ENCODE assay signal across 3 fruit fly cellular contexts in genomic region chr3L:4848066-4848465, dm6.
TF ChIP-seq lines count a peak whose summit lies in the region.

No protein-coding gene starts in this region.

- no peak for TF ChIP-seq CTCF in whole organism, embryonic (GFP tag; optimal IDR thresholded peaks at IDR 0.05; lab: Kevin White, UChicago)

TF ChIP-seq in whole organism, embryonic, 481 proteins besides CTCF, POLR2A, EP300 and RAD21:
- TF ChIP-seq CG5245 (GFP tag; optimal IDR thresholded peaks at IDR 0.05; lab: Kevin White, UChicago): no peak
- TF ChIP-seq Drgx (GFP tag; IDR thresholded peaks at IDR 0.05; lab: Robert Waterston, UW): peak; percentile 50; the same call in 1 of the 2 replicates

TF ChIP-seq in whole organism, prepupa, 60 proteins besides CTCF, POLR2A, EP300 and RAD21:
- TF ChIP-seq CG8119 (GFP tag; IDR thresholded peaks at IDR 0.05; lab: Robert Waterston, UW): peak; percentile 53; the same call in 2 of the 3 replicates
- peak; percentile 49; the same call in 1 of the 3 replicates for TF ChIP-seq eg (GFP tag; IDR thresholded peaks at IDR 0.05; lab: Robert Waterston, UW)
- TF ChIP-seq CG4318 (GFP tag; optimal IDR thresholded peaks at IDR 0.05; lab: Kevin White, UChicago): no peak
- TF ChIP-seq Gug (GFP tag; IDR thresholded peaks at IDR 0.05; lab: Robert Waterston, UW): 0 out of 2 replicates have a peak, but pooled peaks have one; percentile 28
- TF ChIP-seq svp (GFP tag; lab: Kevin White, UChicago): peak; percentile 1
- TF ChIP-seq fd85E (GFP tag; optimal IDR thresholded peaks at IDR 0.05; lab: Kevin White, UChicago): no peak
- peak; percentile 55; the same call in 1 of the 3 replicates for TF ChIP-seq CG6163 (GFP tag; IDR thresholded peaks at IDR 0.05; lab: Robert Waterston, UW)
- TF ChIP-seq CG11294 (GFP tag; IDR thresholded peaks at IDR 0.05; lab: Robert Waterston, UW): 0 out of 2 replicates have a peak, but pooled peaks have one; percentile 17
- TF ChIP-seq Eip78C (GFP tag; lab: Kevin White, UChicago): peak; percentile 39
- no peak for TF ChIP-seq achi (GFP tag; optimal IDR thresholded peaks at IDR 0.05; lab: Kevin White, UChicago)

TF ChIP-seq in whole organism, pupa, 21 proteins besides CTCF, POLR2A, EP300 and RAD21:
- 0 out of 3 replicates have a peak, but pooled peaks have one; percentile 13 for TF ChIP-seq fd96Ca (GFP tag; IDR thresholded peaks at IDR 0.05; lab: Robert Waterston, UW)
- peak; percentile 58 for TF ChIP-seq CG32121 (GFP tag; IDR thresholded peaks at IDR 0.05; lab: Robert Waterston, UW)
- TF ChIP-seq CG17806 (tag; optimal IDR thresholded peaks at IDR 0.05; lab: Kevin White, UChicago): no peak
- no peak for TF ChIP-seq EcR (GFP tag; optimal IDR thresholded peaks at IDR 0.05; lab: Kevin White, UChicago)
- peak; percentile 61; the same call in 2 of the 3 replicates for TF ChIP-seq CG4496 (GFP tag; IDR thresholded peaks at IDR 0.05; lab: Robert Waterston, UW)
- 0 out of 2 replicates have a peak, but pooled peaks have one; percentile 32 for TF ChIP-seq rn (GFP tag; IDR thresholded peaks at IDR 0.05; lab: Robert Waterston, UW)
- TF ChIP-seq Ets98B (GFP tag; IDR thresholded peaks at IDR 0.05; lab: Robert Waterston, UW): peak; percentile 66
- no peak for TF ChIP-seq CG34367 (tag; optimal IDR thresholded peaks at IDR 0.05; lab: Kevin White, UChicago)
- TF ChIP-seq Pif1A (GFP tag; optimal IDR thresholded peaks at IDR 0.05; lab: Kevin White, UChicago): no peak
- no peak for TF ChIP-seq CG8301 (tag; optimal IDR thresholded peaks at IDR 0.05; lab: Kevin White, UChicago)
TF ChIP-seq in whole organism, pupa: peak in this region for 5.

Comparison
In these comparisons a context has a peak if more than half of its experiments do, and no peak if none do; other contexts are left out.
1. Of the 7 proteins assayed by ChIP-seq in both whole organism, embryonic and whole organism, prepupa: peak only in whole organism, embryonic: none; only in whole organism, prepupa: Gug; in both: none; in neither: 6.